Fruit fly (Drosophila melanogaster) whole organism, adult: ENCODE results near the gene CG8861.

Source experiments
- CG11617 ChIP-seq: fragments of 200-800 bp; sonication (Bioruptor generic); optimal IDR thresholded peaks from 2 replicates; lab custom pipeline; 2017; ENCODE audit warnings: mild to moderate bottlenecking, missing biosample characterization, missing genetic modification reagents, missing genetic modification characterization
- CG12768 ChIP-seq: fragments of 200-800 bp; sonication (Bioruptor generic); optimal IDR thresholded peaks from 2 replicates; lab custom pipeline; 2017; ENCODE audit warnings: missing biosample characterization, missing genetic modification characterization, mild to moderate bottlenecking, moderate library complexity, missing genetic modification reagents
- CG14711 ChIP-seq: fragments of 200-800 bp; sonication (Bioruptor generic); optimal IDR thresholded peaks from 2 replicates; lab custom pipeline; 2018; ENCODE audit warnings: missing biosample characterization, mild to moderate bottlenecking, missing genetic modification characterization, moderate library complexity
- CG1620 ChIP-seq: fragments of 200-800 bp; sonication (Bioruptor generic); optimal IDR thresholded peaks from 2 replicates; lab custom pipeline; 2016; ENCODE audit warnings: missing biosample characterization, missing genetic modification characterization
- CG33017 ChIP-seq: fragments of 200-800 bp; sonication (Bioruptor generic); optimal IDR thresholded peaks from 2 replicates; lab custom pipeline; 2018; ENCODE audit warnings: missing biosample characterization, mild to moderate bottlenecking, missing genetic modification characterization, moderate library complexity
- CG5204 ChIP-seq: fragments of 200-800 bp; sonication (Bioruptor generic); optimal IDR thresholded peaks from 2 replicates; lab custom pipeline; 2016; ENCODE audit warnings: missing biosample characterization, missing genetic modification characterization
- Crg-1 ChIP-seq: fragments of 200-800 bp; sonication (Bioruptor generic); optimal IDR thresholded peaks from 2 replicates; lab custom pipeline; 2016; ENCODE audit warnings: missing biosample characterization, missing genetic modification characterization
- bab1 ChIP-seq: fragments of 200-800 bp; sonication (Bioruptor generic); optimal IDR thresholded peaks from 3 replicates; lab custom pipeline; 2019; ENCODE audit warnings: missing biosample characterization, mild to moderate bottlenecking, missing genetic modification characterization, moderate library complexity
- ovo ChIP-seq: fragments of 200-800 bp; sonication (Bioruptor generic); optimal IDR thresholded peaks from 2 replicates; lab custom pipeline; 2016; ENCODE audit warnings: missing biosample characterization, missing genetic modification characterization

dm6 chr3R:9343645-9344044, 15.3 kb upstream of the CG8861 start:
- TF ChIP-seq bab1 (GFP tag; lab: Kevin White, UChicago) (peak; percentile 18), ovo (GFP tag; lab: Kevin White, UChicago) (no peak), CG1620 (GFP tag; lab: Kevin White, UChicago) (no peak), CG11617 (GFP tag; lab: Kevin White, UChicago) (no peak), Crg-1 (GFP tag; lab: Kevin White, UChicago) (no peak), CG14711 (tag; lab: Kevin White, UChicago) (no peak), CG5204 (GFP tag; lab: Kevin White, UChicago) (no peak), CG33017 (tag; lab: Kevin White, UChicago) (no peak), CG12768 (GFP tag; lab: Kevin White, UChicago) (no peak)
